Fruit fly (Drosophila melanogaster) whole organism, embryonic: ENCODE data around the gene Mybbp1A.

Experiments used
- CG10267 ChIP-seq: fragments of 200-800 bp; sonication (Bioruptor generic); optimal IDR thresholded peaks from 2 replicates; lab custom pipeline; 2018; ENCODE audit warnings: missing biosample characterization, mild to moderate bottlenecking, missing genetic modification characterization, moderate library complexity
- CG11560 ChIP-seq: fragments of 200-800 bp; sonication (Bioruptor generic); IDR thresholded peaks from 3 replicates; pipeline ENCODE4 v1.3.6; 2022; ENCODE audit warnings: missing biosample characterization, missing genetic modification characterization
- CG12155 ChIP-seq: fragments of 200-800 bp; sonication (Bioruptor generic); optimal IDR thresholded peaks from 3 replicates; lab custom pipeline; 2016; ENCODE audit warnings: missing biosample characterization, missing genetic modification characterization
- CG12299 ChIP-seq: fragments of 200-800 bp; sonication (Bioruptor generic); optimal IDR thresholded peaks from 2 replicates; lab custom pipeline; 2018; ENCODE audit warnings: missing biosample characterization, mild to moderate bottlenecking, missing genetic modification characterization
- CG13775 ChIP-seq: fragments of 200-800 bp; sonication (Bioruptor generic); optimal IDR thresholded peaks from 3 replicates; lab custom pipeline; 2017; ENCODE audit warnings: missing biosample characterization, mild to moderate bottlenecking, missing genetic modification characterization
- CG15601 ChIP-seq: fragments of 200-800 bp; sonication (Bioruptor generic); optimal IDR thresholded peaks from 3 replicates; lab custom pipeline; 2019; ENCODE audit warnings: missing biosample characterization, mild to moderate bottlenecking, missing genetic modification characterization, moderate library complexity
- CG18619 ChIP-seq: fragments of 200-800 bp; sonication (Bioruptor generic); optimal IDR thresholded peaks from 3 replicates; lab custom pipeline; 2017; ENCODE audit warnings: missing biosample characterization, mild to moderate bottlenecking, missing genetic modification characterization
- CG2129 ChIP-seq: fragments of 200-800 bp; sonication (Bioruptor generic); IDR thresholded peaks from 2 replicates; pipeline ENCODE4 v1.3.6; 2022; ENCODE audit warnings: missing biosample characterization, missing genetic modification characterization; ENCODE audit not compliant: partially characterized antibody
- CG2202 ChIP-seq: fragments of 200-800 bp; sonication (Bioruptor generic); optimal IDR thresholded peaks from 2 replicates; lab custom pipeline; 2018; ENCODE audit warnings: missing biosample characterization, mild to moderate bottlenecking, missing genetic modification characterization
- CG2889 ChIP-seq: fragments of 200-800 bp; sonication (Bioruptor generic); IDR thresholded peaks from 3 replicates; pipeline ENCODE4 v1.3.6; 2022; ENCODE audit warnings: missing biosample characterization, missing genetic modification characterization
- CG31388 ChIP-seq: fragments of 200-800 bp; sonication (Bioruptor generic); optimal IDR thresholded peaks from 2 replicates; lab custom pipeline; 2016; ENCODE audit warnings: missing biosample characterization, missing genetic modification characterization
- CG43689 ChIP-seq: fragments of 200-800 bp; sonication (Bioruptor generic); IDR thresholded peaks from 2 replicates; pipeline ENCODE4 v1.3.6; 2022; ENCODE audit warnings: missing biosample characterization, missing genetic modification characterization
- CG5245 ChIP-seq: fragments of 200-800 bp; sonication (Bioruptor generic); optimal IDR thresholded peaks from 3 replicates; lab custom pipeline; 2016; ENCODE audit warnings: missing biosample characterization, missing genetic modification characterization
- CG6254 ChIP-seq: fragments of 200-800 bp; sonication (Bioruptor generic); optimal IDR thresholded peaks from 3 replicates; lab custom pipeline; 2017; ENCODE audit warnings: mild to moderate bottlenecking, missing biosample characterization, missing genetic modification reagents, missing genetic modification characterization
- CG6272 ChIP-seq: fragments of 200-800 bp; sonication (Bioruptor generic); IDR thresholded peaks from 2 replicates; pipeline ENCODE4 v1.3.6; 2022; ENCODE audit warnings: missing biosample characterization, missing genetic modification characterization
- CG6854 ChIP-seq: fragments of 200-800 bp; sonication (Bioruptor generic); optimal IDR thresholded peaks from 3 replicates; lab custom pipeline; 2017; ENCODE audit warnings: missing biosample characterization, mild to moderate bottlenecking, missing genetic modification characterization
- CG7271 ChIP-seq: fragments of 200-800 bp; sonication (Bioruptor generic); optimal IDR thresholded peaks from 2 replicates; lab custom pipeline; 2018; ENCODE audit warnings: missing biosample characterization, mild to moderate bottlenecking, missing genetic modification characterization, moderate library complexity
- CG9727 ChIP-seq: fragments of 200-800 bp; sonication (Bioruptor generic); optimal IDR thresholded peaks from 3 replicates; lab custom pipeline; 2017; ENCODE audit warnings: missing biosample characterization, mild to moderate bottlenecking, missing genetic modification characterization
- CHES-1-like ChIP-seq: fragments of 200-800 bp; sonication (Bioruptor generic); optimal IDR thresholded peaks from 2 replicates; lab custom pipeline; 2016; ENCODE audit warnings: missing biosample characterization, missing genetic modification characterization
- Dad ChIP-seq: fragments of 200-800 bp; sonication (Bioruptor generic); optimal IDR thresholded peaks from 3 replicates; lab custom pipeline; 2016; ENCODE audit warnings: missing biosample characterization, missing genetic modification characterization
- Doc3 ChIP-seq: fragments of 200-800 bp; sonication (Bioruptor generic); IDR thresholded peaks from 3 replicates; pipeline ENCODE4 v1.3.6; 2022; ENCODE audit warnings: missing biosample characterization, missing genetic modification characterization; ENCODE audit not compliant: partially characterized antibody
- Dp ChIP-seq: fragments of 200-800 bp; sonication (Bioruptor generic); optimal IDR thresholded peaks from 2 replicates; lab custom pipeline; 2018; ENCODE audit warnings: missing biosample characterization, mild to moderate bottlenecking, missing genetic modification characterization, moderate library complexity
- Dref ChIP-seq: fragments of 200-800 bp; sonication (Bioruptor generic); IDR thresholded peaks from 2 replicates; pipeline ENCODE4 v1.3.6; 2022; ENCODE audit warnings: missing biosample characterization, missing genetic modification characterization
- GATAe ChIP-seq: fragments of 200-800 bp; sonication (Bioruptor generic); conservative IDR thresholded peaks from 2 replicates; pipeline ENCODE4 v1.3.6; 2022; ENCODE audit warnings: missing biosample characterization, missing genetic modification characterization
- HLH4C ChIP-seq: fragments of 200-800 bp; sonication (Bioruptor generic); IDR thresholded peaks from 3 replicates; pipeline ENCODE4 v1.3.6; 2022; ENCODE audit warnings: missing biosample characterization, missing genetic modification characterization; ENCODE audit not compliant: partially characterized antibody
- Opbp ChIP-seq: fragments of 200-800 bp; sonication (Bioruptor generic); IDR thresholded peaks from 3 replicates; pipeline ENCODE4 v1.3.6; 2022; ENCODE audit warnings: missing biosample characterization, missing genetic modification characterization; ENCODE audit not compliant: partially characterized antibody
- Ravus ChIP-seq: fragments of 200-800 bp; sonication (Bioruptor generic); IDR thresholded peaks from 2 replicates; pipeline ENCODE4 v1.3.6; 2022; ENCODE audit warnings: missing biosample characterization, missing genetic modification characterization
- Usf ChIP-seq: fragments of 200-800 bp; sonication (Bioruptor generic); optimal IDR thresholded peaks from 2 replicates; lab custom pipeline; 2017; ENCODE audit warnings: missing genotype, missing biosample characterization, missing genetic modification characterization
- ac ChIP-seq: fragments of 200-800 bp; sonication (Bioruptor generic); optimal IDR thresholded peaks from 3 replicates; lab custom pipeline; 2017; ENCODE audit warnings: missing biosample characterization, mild to moderate bottlenecking, missing genetic modification characterization
- bbx ChIP-seq: fragments of 200-800 bp; sonication (Bioruptor generic); IDR thresholded peaks from 2 replicates; pipeline ENCODE4 v1.3.6; 2022; ENCODE audit warnings: missing biosample characterization, missing genetic modification characterization; ENCODE audit not compliant: partially characterized antibody
- bigmax ChIP-seq: fragments of 200-800 bp; sonication (Bioruptor generic); optimal IDR thresholded peaks from 2 replicates; lab custom pipeline; 2018; ENCODE audit warnings: missing biosample characterization, mild to moderate bottlenecking, missing genetic modification characterization
- chinmo ChIP-seq: fragments of 200-800 bp; sonication (Bioruptor generic); IDR thresholded peaks from 4 replicates; pipeline ENCODE4 v1.3.6; 2022; ENCODE audit warnings: missing biosample characterization, missing genetic modification characterization; ENCODE audit not compliant: partially characterized antibody
- gem ChIP-seq: fragments of 200-800 bp; sonication (Bioruptor generic); optimal IDR thresholded peaks from 2 replicates; lab custom pipeline; 2019; ENCODE audit warnings: missing biosample characterization, mild to moderate bottlenecking, missing genetic modification characterization, moderate library complexity
- grn ChIP-seq: fragments of 200-800 bp; sonication (Bioruptor generic); optimal IDR thresholded peaks from 3 replicates; lab custom pipeline; 2017; ENCODE audit warnings: missing biosample characterization, missing genetic modification characterization
- hbn ChIP-seq: fragments of 200-800 bp; sonication (Bioruptor generic); IDR thresholded peaks from 2 replicates; pipeline ENCODE4 v1.3.6; 2022; ENCODE audit warnings: missing biosample characterization, missing genetic modification characterization; ENCODE audit not compliant: partially characterized antibody
- insv ChIP-seq, 2 experiments: fragments of 200-800 bp; sonication (Bioruptor generic); optimal IDR thresholded peaks; 3 replicates each; lab custom pipeline; 2016 to 2018; ENCODE audit warnings: missing biosample characterization in 2 of 2, missing genetic modification characterization in 2 of 2
- kah ChIP-seq: fragments of 200-800 bp; sonication (Bioruptor generic); optimal IDR thresholded peaks from 2 replicates; lab custom pipeline; 2018; ENCODE audit warnings: missing biosample characterization, mild to moderate bottlenecking, missing genetic modification characterization
- kni ChIP-seq: fragments of 200-800 bp; sonication (Bioruptor generic); optimal IDR thresholded peaks from 3 replicates; lab custom pipeline; 2017; ENCODE audit warnings: mild to moderate bottlenecking, missing biosample characterization, missing genetic modification reagents, missing genetic modification characterization
- nerfin-2 ChIP-seq: fragments of 200-800 bp; sonication (Bioruptor generic); IDR thresholded peaks from 2 replicates; pipeline ENCODE4 v1.3.6; 2022; ENCODE audit warnings: missing biosample characterization, missing genetic modification characterization; ENCODE audit not compliant: partially characterized antibody
- p53 ChIP-seq: fragments of 200-800 bp; sonication (Bioruptor generic); optimal IDR thresholded peaks from 2 replicates; lab custom pipeline; 2016; ENCODE audit warnings: missing biosample characterization, missing genetic modification characterization
- pan ChIP-seq, 4 experiments: fragments of >200 bp in 3 of 4; fragments of 200-800 bp in 1 of 4; sonication (Bioruptor generic) in 1 of 4; optimal IDR thresholded peaks in 3 of 4; IDR thresholded peaks in 1 of 4; 2 replicates each; pipeline versions ENCODE4 v1.3.6 to Lab custom; 2017 to 2022; ENCODE audit warnings: missing biosample characterization in 2 of 4, missing genetic modification characterization in 2 of 4, mixed read lengths in 1 of 4
- pita ChIP-seq: fragments of 200-800 bp; sonication (Bioruptor generic); optimal IDR thresholded peaks from 2 replicates; lab custom pipeline; 2017; ENCODE audit warnings: missing biosample characterization, mild to moderate bottlenecking, missing genetic modification characterization
- row ChIP-seq: fragments of 200-800 bp; sonication (Bioruptor generic); IDR thresholded peaks from 3 replicates; pipeline ENCODE4 v1.3.6; 2022; ENCODE audit warnings: missing biosample characterization, missing genetic modification characterization
- run ChIP-seq: fragments of 200-800 bp; sonication (Bioruptor generic); optimal IDR thresholded peaks from 3 replicates; lab custom pipeline; 2018; ENCODE audit warnings: missing biosample characterization, mild to moderate bottlenecking, missing genetic modification characterization
- sqz ChIP-seq: fragments of 200-800 bp; sonication (Bioruptor generic); optimal IDR thresholded peaks from 3 replicates; lab custom pipeline; 2018; ENCODE audit warnings: missing biosample characterization, mild to moderate bottlenecking, missing genetic modification characterization
- stwl ChIP-seq: fragments of 200-800 bp; sonication (Bioruptor generic); optimal IDR thresholded peaks from 3 replicates; lab custom pipeline; 2018; ENCODE audit warnings: missing biosample characterization, mild to moderate bottlenecking, missing genetic modification characterization, moderate library complexity
- twi ChIP-seq: fragments of 200-800 bp; optimal IDR thresholded peaks from 2 replicates; lab custom pipeline; 2019; ENCODE audit warnings: missing biosample characterization, mild to moderate bottlenecking, missing genetic modification characterization, moderate library complexity

Mybbp1A gene

dm6 chrX:655492-656379, 26.2 kb downstream of the Mybbp1A start, which contains the start of the genes Hmt4-20 and SkpA (continued):
- TF ChIP-seq Doc3 (GFP tag; lab: Robert Waterston, UW) (peak; percentile 80), CG18619 (GFP tag; lab: Kevin White, UChicago) (no peak), twi (tag; lab: Kevin White, UChicago) (no peak), GATAe (GFP tag; lab: Robert Waterston, UW) (no peak), CG9727 (GFP tag; lab: Kevin White, UChicago) (peak; percentile 5), CG5245 (no peak), bigmax (no peak), CG15601 (tag; lab: Kevin White, UChicago) (peak; percentile 5), CG6254 (no peak), CG11560 (peak; percentile 59; the same call in 2 of the 3 replicates), Ravus (no peak), hbn (GFP tag; lab: Robert Waterston, UW) (peak; percentile 79), kni (GFP tag; lab: Kevin White, UChicago) (no peak), run (no peak), Dp (GFP tag; lab: Kevin White, UChicago) (peak; percentile 59), CG6854 (GFP tag; lab: Kevin White, UChicago) (no peak), Dad (no peak), bbx (GFP tag; lab: Robert Waterston, UW) (peak; percentile 91), pita (GFP tag; lab: Kevin White, UChicago) (peak; percentile 78), p53 (GFP tag; lab: Kevin White, UChicago) (peak; percentile 16), pan (optimal IDR thresholded peaks at IDR 0.05; lab: Kevin White, UChicago) (no peak), pan (GFP tag; optimal IDR thresholded peaks at IDR 0.05 in 1 of 2, IDR thresholded peaks at IDR 0.05 in 1 of 2) (no peak), CG10267 (tag; lab: Kevin White, UChicago) (peak; percentile 62), insv (GFP tag; optimal IDR thresholded peaks at IDR 0.05; lab: Kevin White, UChicago) (no peak), nerfin-2 (GFP tag; lab: Robert Waterston, UW) (peak; percentile 82), CG43689 (no peak), CG31388 (GFP tag; lab: Kevin White, UChicago) (no peak), gem (tag; lab: Kevin White, UChicago) (peak; percentile 5), chinmo (GFP tag; lab: Robert Waterston, UW) (peak; percentile 89; the same call in 3 of the 4 replicates), CG2889 (GFP tag; lab: Robert Waterston, UW) (no peak), Usf (GFP tag; lab: Kevin White, UChicago) (no peak), grn (GFP tag; lab: Kevin White, UChicago) (no peak), sqz (GFP tag; lab: Kevin White, UChicago) (no peak), CG13775 (peak; percentile 13), kah (GFP tag; lab: Kevin White, UChicago) (no peak), Dref (GFP tag; lab: Robert Waterston, UW) (peak; percentile 90), ac (GFP tag; lab: Kevin White, UChicago) (no peak), Opbp (GFP tag; lab: Robert Waterston, UW) (peak; percentile 93), row (GFP tag; lab: Robert Waterston, UW) (peak; percentile 33; the same call in 2 of the 3 replicates), CG2129 (GFP tag; lab: Robert Waterston, UW) (peak; percentile 90), stwl (tag; lab: Kevin White, UChicago) (peak; percentile 16), CHES-1-like (peak; percentile 67), CG6272 (GFP tag; lab: Robert Waterston, UW) (peak; percentile 36; the same call in 1 of the 2 replicates), CG12155 (peak; percentile 18), CG12299 (tag; lab: Kevin White, UChicago) (no peak), CG2202 (tag; lab: Kevin White, UChicago) (no peak), CG7271 (tag; lab: Kevin White, UChicago) (no peak), HLH4C (GFP tag; lab: Robert Waterston, UW) (peak; percentile 89)
